Worm (Caenorhabditis elegans) whole organism, L1 larva: ENCODE results near the gene ttbk-8.2.
A peak's percentile ranks its signal among the peaks of the same experiment; 100 is the strongest.

Experiments
- C04F5.9 ChIP-seq: sonication (generic microtip); optimal IDR thresholded peaks from 2 replicates; lab custom pipeline; 2016; ENCODE audit warnings: missing genetic modification characterization, missing compliant biosample characterization
- C16A3.4 ChIP-seq: fragments of 150-350 bp; optimal IDR thresholded peaks from 2 replicates; lab custom pipeline; 2014; ENCODE audit warnings: missing biosample characterization, missing genetic modification characterization
- Y116A8C.19 ChIP-seq: sonication (generic microtip); optimal IDR thresholded peaks from 2 replicates; lab custom pipeline; 2016; ENCODE audit warnings: missing compliant biosample characterization, missing genetic modification characterization, borderline replicate concordance
- alr-1 ChIP-seq: fragments of 200-800 bp; sonication (Bioruptor generic); optimal IDR thresholded peaks from 2 replicates; lab custom pipeline; 2018; ENCODE audit warnings: borderline replicate concordance, mild to moderate bottlenecking, missing genetic modification characterization, missing compliant biosample characterization
- blmp-1 ChIP-seq: fragments of 150-350 bp; optimal IDR thresholded peaks from 2 replicates; lab custom pipeline; 2014; ENCODE audit warnings: missing biosample characterization, missing genetic modification characterization
- ceh-82 ChIP-seq, 3 experiments: fragments of 150-350 bp in 1 of 3; sonication (generic microtip) in 2 of 3; optimal IDR thresholded peaks; 2 replicates each; lab custom pipeline; 2014 to 2017; ENCODE audit warnings: missing biosample characterization in 3 of 3, missing genetic modification characterization in 3 of 3
- ceh-88 ChIP-seq: fragments of 200-800 bp; sonication (Bioruptor generic); IDR thresholded peaks from 2 replicates; pipeline ENCODE4 v1.3.6; 2022; ENCODE audit warnings: missing genetic modification characterization, missing compliant biosample characterization
- dpl-1 ChIP-seq, 3 experiments: fragments of 150-350 bp in 2 of 3; sonication (generic microtip) in 1 of 3; optimal IDR thresholded peaks; 2 replicates each; lab custom pipeline; 2014 to 2017; ENCODE audit warnings: missing biosample characterization in 3 of 3, missing genetic modification characterization in 3 of 3, missing genetic modification reagents in 3 of 3
- dsc-1 ChIP-seq: sonication (generic microtip); optimal IDR thresholded peaks from 2 replicates; lab custom pipeline; 2016; ENCODE audit warnings: mild to moderate bottlenecking, missing genetic modification characterization, missing compliant biosample characterization
- efl-1 ChIP-seq, 4 experiments: fragments of 150-350 bp; optimal IDR thresholded peaks in 3 of 4; peaks in 1 of 4; 1 replicate in 1 of 4; 2 replicates in 3 of 4; lab custom pipeline; 2014; ENCODE audit warnings: missing biosample characterization in 2 of 4, missing genetic modification characterization in 2 of 4, missing genetic modification reagents in 2 of 4
- elt-3 ChIP-seq, 6 experiments: fragments of 150-350 bp in 1 of 6; sonication (generic microtip); optimal IDR thresholded peaks; 2 replicates each; lab custom pipeline; 2017 to 2018; ENCODE audit warnings: missing biosample characterization in 6 of 6, missing genetic modification characterization in 6 of 6, inconsistent platforms in 1 of 6
- ets-5 ChIP-seq: fragments of 200-800 bp; sonication (Bioruptor generic); IDR thresholded peaks from 2 replicates; pipeline ENCODE4 v1.3.6; 2022; ENCODE audit warnings: missing genetic modification characterization, missing compliant biosample characterization
- fkh-8 ChIP-seq: sonication (generic microtip); optimal IDR thresholded peaks from 2 replicates; lab custom pipeline; 2016; ENCODE audit warnings: mild to moderate bottlenecking, missing genetic modification characterization, missing compliant biosample characterization
- hlh-4 ChIP-seq: sonication (generic microtip); optimal IDR thresholded peaks from 2 replicates; lab custom pipeline; 2016; ENCODE audit warnings: mild to moderate bottlenecking, missing genetic modification characterization, missing compliant biosample characterization
- hpl-2 ChIP-seq: fragments of 150-350 bp; optimal IDR thresholded peaks from 2 replicates; lab custom pipeline; 2014; ENCODE audit warnings: missing biosample characterization, missing genetic modification reagents, missing genetic modification characterization
- irx-1 ChIP-seq: sonication (generic microtip); optimal IDR thresholded peaks from 2 replicates; lab custom pipeline; 2016; ENCODE audit warnings: missing genetic modification characterization, missing compliant biosample characterization
- lin-14 ChIP-seq: fragments of 200-800 bp; sonication (Bioruptor generic); optimal IDR thresholded peaks from 2 replicates; lab custom pipeline; 2018; ENCODE audit warnings: mild to moderate bottlenecking, missing genetic modification characterization, moderate library complexity, missing compliant biosample characterization
- lin-35 ChIP-seq, 2 experiments: fragments of 150-350 bp; optimal IDR thresholded peaks; 2 replicates each; lab custom pipeline; 2014; ENCODE audit warnings: missing biosample characterization in 2 of 2, missing genetic modification characterization in 2 of 2, missing genetic modification reagents in 2 of 2
- lir-3 ChIP-seq: sonication (generic microtip); optimal IDR thresholded peaks from 2 replicates; lab custom pipeline; 2016; ENCODE audit warnings: mild to moderate bottlenecking, missing genetic modification characterization, moderate library complexity, missing compliant biosample characterization; ENCODE audit not compliant: poor library complexity
- lsy-2 ChIP-seq, 2 experiments: fragments of 150-350 bp; optimal IDR thresholded peaks; 2 replicates each; lab custom pipeline; 2014; ENCODE audit warnings: missing biosample characterization in 2 of 2, missing genetic modification characterization in 2 of 2
- mep-1 ChIP-seq: fragments of 150-350 bp; optimal IDR thresholded peaks from 2 replicates; lab custom pipeline; 2014; ENCODE audit warnings: missing biosample characterization, missing genetic modification characterization
- nhr-20 ChIP-seq: sonication (generic microtip); optimal IDR thresholded peaks from 2 replicates; lab custom pipeline; 2016; ENCODE audit warnings: mild to moderate bottlenecking, missing genetic modification characterization, missing compliant biosample characterization
- nhr-237 ChIP-seq: fragments of 150-350 bp; optimal IDR thresholded peaks from 2 replicates; lab custom pipeline; 2014; ENCODE audit warnings: missing biosample characterization, missing genetic modification characterization
- nhr-47 ChIP-seq: sonication (generic microtip); optimal IDR thresholded peaks from 2 replicates; lab custom pipeline; 2016; ENCODE audit warnings: mild to moderate bottlenecking, missing genetic modification characterization, moderate library complexity, missing compliant biosample characterization
- nhr-71 ChIP-seq: sonication (generic microtip); optimal IDR thresholded peaks from 2 replicates; lab custom pipeline; 2016; ENCODE audit warnings: mild to moderate bottlenecking, missing genetic modification characterization, moderate library complexity, missing compliant biosample characterization
- nhr-77 ChIP-seq: fragments of 150-350 bp; optimal IDR thresholded peaks from 2 replicates; lab custom pipeline; 2014; ENCODE audit warnings: missing biosample characterization, missing genetic modification characterization
- nhr-85 ChIP-seq: sonication (generic microtip); peaks from one replicate; lab custom pipeline; 2016; ENCODE audit warnings: missing genetic modification characterization, inconsistent platforms, missing compliant biosample characterization
- pax-3 ChIP-seq: fragments of 200-800 bp; sonication (Bioruptor generic); optimal IDR thresholded peaks from 2 replicates; lab custom pipeline; 2018; ENCODE audit warnings: mild to moderate bottlenecking, missing genetic modification characterization, moderate library complexity, missing compliant biosample characterization
- rnt-1 ChIP-seq: sonication (generic microtip); optimal IDR thresholded peaks from 2 replicates; lab custom pipeline; 2016; ENCODE audit warnings: mild to moderate bottlenecking, missing genetic modification characterization, moderate library complexity, missing compliant biosample characterization
- snpc-4 ChIP-seq: fragments of 150-350 bp; optimal IDR thresholded peaks from 2 replicates; lab custom pipeline; 2014; ENCODE audit warnings: missing biosample characterization, missing genetic modification characterization
- snu-23 ChIP-seq: sonication (generic microtip); optimal IDR thresholded peaks from 2 replicates; lab custom pipeline; 2016; ENCODE audit warnings: missing genetic modification characterization, missing compliant biosample characterization
- sptf-1 ChIP-seq: fragments of 150-350 bp; optimal IDR thresholded peaks from 2 replicates; lab custom pipeline; 2014; ENCODE audit warnings: missing biosample characterization, missing genetic modification characterization
- sup-37 ChIP-seq: fragments of 200-800 bp; sonication (Bioruptor generic); optimal IDR thresholded peaks from 2 replicates; lab custom pipeline; 2018; ENCODE audit warnings: mild to moderate bottlenecking, missing genetic modification characterization, missing compliant biosample characterization
- swsn-7 ChIP-seq: sonication (generic microtip); optimal IDR thresholded peaks from 2 replicates; lab custom pipeline; 2016; ENCODE audit warnings: missing genetic modification characterization, missing compliant biosample characterization
- tbx-2 ChIP-seq: sonication (generic microtip); optimal IDR thresholded peaks from 2 replicates; lab custom pipeline; 2016; ENCODE audit warnings: missing genetic modification characterization, missing compliant biosample characterization
- vab-15 ChIP-seq: sonication (generic microtip); optimal IDR thresholded peaks from 2 replicates; lab custom pipeline; 2017; ENCODE audit warnings: missing genotype, mild to moderate bottlenecking, missing genetic modification characterization, missing compliant biosample characterization
- xbp-1 ChIP-seq: sonication (generic microtip); optimal IDR thresholded peaks from 2 replicates; lab custom pipeline; 2016; ENCODE audit warnings: missing genetic modification characterization, missing compliant biosample characterization
- ztf-4 ChIP-seq: fragments of 150-350 bp; optimal IDR thresholded peaks from 2 replicates; lab custom pipeline; 2014; ENCODE audit warnings: missing biosample characterization, missing genetic modification characterization

The ttbk-8.2 gene

DNA sequence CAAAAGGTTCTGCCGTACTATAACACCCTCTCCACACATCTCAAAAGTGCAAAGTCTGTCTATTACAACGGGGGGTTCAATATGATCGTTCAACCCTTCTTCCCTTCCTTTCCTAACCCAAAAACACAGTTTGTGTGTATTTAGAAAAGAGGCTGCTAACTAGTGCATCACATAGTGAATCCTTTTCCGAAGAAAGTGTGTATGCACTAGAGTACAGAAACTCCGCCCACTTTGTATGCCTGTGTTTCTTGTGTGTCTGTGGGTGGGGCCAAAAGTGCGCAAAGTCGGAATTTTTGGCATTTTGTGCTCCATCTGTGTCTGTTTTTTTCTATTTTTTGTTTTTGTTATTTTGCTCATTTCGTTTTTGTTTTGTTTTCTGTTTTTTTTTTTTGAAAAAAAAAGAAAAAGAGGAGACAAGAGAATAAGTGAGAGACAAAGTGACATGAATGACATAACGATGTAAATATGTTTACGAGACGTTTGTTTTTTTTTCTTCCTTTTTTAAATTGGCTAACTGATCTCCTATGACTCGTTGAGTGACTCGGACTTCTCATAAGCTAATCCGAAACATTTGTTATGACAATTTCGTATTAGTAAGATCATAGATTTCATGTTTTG, 33.1 kb upstream of the ttbk-8.2 start:
- TF ChIP-seq mep-1 (tag; lab: Kevin White, UChicago) (peak; percentile 14), hpl-2 (GFP tag; lab: Kevin White, UChicago) (no peak), lin-14 (GFP tag; lab: Kevin White, UChicago) (peak; percentile 28), blmp-1 (tag; lab: Kevin White, UChicago) (peak; percentile 57), nhr-77 (tag; lab: Kevin White, UChicago) (peak; percentile 17), lin-35 (GFP tag; optimal IDR thresholded peaks at IDR 0.05; lab: Kevin White, UChicago) (peak in 1 of 2 experiments; percentile 11)

DNA sequence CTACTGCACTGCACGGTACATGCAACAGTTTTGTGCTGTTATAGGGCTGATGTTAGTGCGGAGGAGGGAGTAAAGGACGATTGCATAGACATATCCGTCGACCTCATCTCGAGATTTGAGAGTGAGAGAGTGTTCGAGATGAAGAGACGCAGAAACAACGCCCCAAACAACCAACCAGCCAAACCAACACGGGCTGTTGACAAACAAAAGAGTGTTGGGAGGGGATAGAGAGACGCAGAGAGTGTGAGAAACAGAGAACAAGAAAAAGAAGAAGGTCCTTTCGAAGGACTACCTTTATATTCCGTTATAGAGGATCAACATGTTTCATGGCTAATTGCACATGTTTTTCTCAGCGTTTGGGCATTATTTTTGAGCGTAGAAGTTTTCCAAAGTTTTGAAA, 31.4 kb upstream of the ttbk-8.2 start:
- TF ChIP-seq nhr-71 (tag; lab: Kevin White, UChicago) = peak; percentile 52
- no peak for TF ChIP-seq ceh-88 (GFP tag; lab: Robert Waterston, UW)
- TF ChIP-seq sptf-1 (tag; lab: Kevin White, UChicago) = no peak
- TF ChIP-seq lsy-2 (tag; optimal IDR thresholded peaks at IDR 0.05; lab: Kevin White, UChicago) = peak in 1 of 2 experiments; percentile 40
- no peak for TF ChIP-seq C04F5.9
- TF ChIP-seq efl-1 (optimal IDR thresholded peaks at IDR 0.05; lab: Kevin White, UChicago) = peak; percentile 29 to 31
- TF ChIP-seq efl-1 (GFP tag; optimal IDR thresholded peaks at IDR 0.05 in 1 of 2; lab: Kevin White, UChicago) = peak in 1 of 2 experiments; percentile 87
- TF ChIP-seq Y116A8C.19 (tag; lab: Kevin White, UChicago) = no peak
- TF ChIP-seq lin-14 (GFP tag; lab: Kevin White, UChicago) = peak; percentile 87
- TF ChIP-seq nhr-85 (tag; lab: Kevin White, UChicago) = peak; percentile 78
- TF ChIP-seq mep-1 (tag; lab: Kevin White, UChicago) = peak; percentile 31
- TF ChIP-seq ceh-82 (tag; optimal IDR thresholded peaks at IDR 0.05; lab: Kevin White, UChicago) = peak; percentile 20 to 29 (median 21)
- no peak for TF ChIP-seq snpc-4 (tag; lab: Kevin White, UChicago)
- no peak for TF ChIP-seq vab-15 (tag; lab: Kevin White, UChicago)
- TF ChIP-seq tbx-2 = peak; percentile 66
- TF ChIP-seq sup-37 (GFP tag; lab: Kevin White, UChicago) = peak; percentile 48
- peak; percentile 52 for TF ChIP-seq nhr-47
- peak; percentile 31 for TF ChIP-seq dsc-1 (tag; lab: Kevin White, UChicago)
- peak; percentile 42 for TF ChIP-seq rnt-1 (tag; lab: Kevin White, UChicago)
- peak in 1 of 3 experiments; percentile 3 for TF ChIP-seq dpl-1 (GFP tag; optimal IDR thresholded peaks at IDR 0.05; lab: Kevin White, UChicago)
- TF ChIP-seq nhr-77 (tag; lab: Kevin White, UChicago) = peak; percentile 54
- TF ChIP-seq irx-1 = peak; percentile 21
- peak; percentile 53 for TF ChIP-seq swsn-7 (tag; lab: Kevin White, UChicago)
- TF ChIP-seq ets-5 (GFP tag; lab: Robert Waterston, UW) = no peak
- peak; percentile 68 for TF ChIP-seq ztf-4
- peak in 1 of 2 experiments; percentile 22 for TF ChIP-seq lin-35 (GFP tag; optimal IDR thresholded peaks at IDR 0.05; lab: Kevin White, UChicago)
- no peak for TF ChIP-seq alr-1
- TF ChIP-seq fkh-8 = no peak
- peak; percentile 11 for TF ChIP-seq nhr-20 (tag; lab: Kevin White, UChicago)
- peak; percentile 19 for TF ChIP-seq xbp-1 (tag; lab: Kevin White, UChicago)
- peak; percentile 45 for TF ChIP-seq snu-23 (GFP tag; lab: Kevin White, UChicago)
- TF ChIP-seq nhr-237 (tag; lab: Kevin White, UChicago) = no peak

DNA sequence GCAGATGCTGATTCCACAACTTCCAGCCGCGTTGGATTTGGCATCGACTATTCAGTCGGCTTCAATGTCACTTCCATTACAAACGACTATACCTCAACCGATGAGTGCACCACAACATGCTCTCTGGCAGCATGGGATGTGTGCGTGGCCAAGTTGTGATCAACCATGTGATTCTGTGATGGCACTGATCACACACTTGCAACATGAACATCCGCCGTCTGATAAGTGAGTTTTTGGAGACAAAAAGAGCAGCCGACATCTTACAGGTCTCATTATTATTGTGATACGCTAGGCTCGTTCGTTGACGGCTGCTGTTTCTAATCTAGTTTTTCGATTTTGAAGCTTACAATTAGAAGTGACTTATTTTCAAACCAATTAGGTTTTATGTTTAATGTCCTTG, 29.3 kb upstream of the ttbk-8.2 start:
- TF ChIP-seq nhr-47 = no peak
- no peak for TF ChIP-seq swsn-7 (tag; lab: Kevin White, UChicago)
- TF ChIP-seq snpc-4 (tag; lab: Kevin White, UChicago) = peak; percentile 72
- no peak for TF ChIP-seq C16A3.4 (tag; lab: Kevin White, UChicago)
- no peak for TF ChIP-seq lir-3 (tag; lab: Kevin White, UChicago)
- no peak for TF ChIP-seq pax-3 (tag; lab: Kevin White, UChicago)
- TF ChIP-seq elt-3 (tag; optimal IDR thresholded peaks at IDR 0.05; lab: Kevin White, UChicago) = no peak
- TF ChIP-seq hlh-4 (tag; lab: Kevin White, UChicago) = no peak
